Fruit fly (Drosophila melanogaster) whole organism, embryonic: ENCODE measurements around the gene sick.
A peak's percentile ranks its signal among the peaks of the same experiment; 100 is the strongest.

Source experiments
- Abd-B ChIP-seq: fragments of 200-800 bp; sonication (Bioruptor generic); optimal IDR thresholded peaks from 2 replicates; lab custom pipeline; 2018; ENCODE audit warnings: missing biosample characterization, mild to moderate bottlenecking, missing genetic modification characterization, moderate library complexity
- C15 ChIP-seq: fragments of 200-800 bp; sonication (Bioruptor generic); IDR thresholded peaks from 3 replicates; pipeline ENCODE4 v1.3.6; 2022; ENCODE audit warnings: missing biosample characterization, missing genetic modification characterization
- CG10209 ChIP-seq: fragments of 200-800 bp; sonication (Bioruptor generic); optimal IDR thresholded peaks from 3 replicates; lab custom pipeline; 2017; ENCODE audit warnings: missing biosample characterization, mild to moderate bottlenecking, missing genetic modification characterization, missing genetic modification reagents
- CG10366 ChIP-seq: fragments of 200-800 bp; sonication (Bioruptor generic); IDR thresholded peaks from 2 replicates; pipeline ENCODE4 v1.3.6; 2022; ENCODE audit warnings: missing biosample characterization, missing genetic modification characterization
- CG11247 ChIP-seq: fragments of 200-800 bp; sonication (Bioruptor generic); IDR thresholded peaks from 2 replicates; pipeline ENCODE4 v1.3.6; 2022; ENCODE audit warnings: missing biosample characterization, missing genetic modification characterization
- CG11695 ChIP-seq: fragments of 200-800 bp; sonication (Bioruptor generic); IDR thresholded peaks from 3 replicates; pipeline ENCODE4 v1.3.6; 2022; ENCODE audit warnings: missing biosample characterization, missing genetic modification characterization
- CG11696 ChIP-seq: fragments of 200-800 bp; sonication (Bioruptor generic); IDR thresholded peaks from 2 replicates; pipeline ENCODE4 v1.3.6; 2022; ENCODE audit warnings: missing biosample characterization, missing genetic modification characterization
- CG12769 ChIP-seq: fragments of 200-800 bp; sonication (Bioruptor generic); optimal IDR thresholded peaks from 2 replicates; lab custom pipeline; 2019; ENCODE audit warnings: missing biosample characterization, mild to moderate bottlenecking, missing genetic modification characterization, moderate library complexity
- CG12942 ChIP-seq: fragments of 200-800 bp; sonication (Bioruptor generic); optimal IDR thresholded peaks from 3 replicates; lab custom pipeline; 2016; ENCODE audit warnings: missing biosample characterization, missing genetic modification characterization
- CG17359 ChIP-seq: fragments of 200-800 bp; sonication (Bioruptor generic); optimal IDR thresholded peaks from 3 replicates; lab custom pipeline; 2018; ENCODE audit warnings: missing biosample characterization, mild to moderate bottlenecking, missing genetic modification characterization, moderate library complexity
- CG17361 ChIP-seq: fragments of 200-800 bp; sonication (Bioruptor generic); IDR thresholded peaks from 3 replicates; pipeline ENCODE4 v1.3.6; 2022; ENCODE audit warnings: missing biosample characterization, missing genetic modification characterization
- CG17829 ChIP-seq: fragments of 200-800 bp; optimal IDR thresholded peaks from 2 replicates; lab custom pipeline; 2019; ENCODE audit warnings: missing biosample characterization, mild to moderate bottlenecking, missing genetic modification characterization, moderate library complexity
- CG18262 ChIP-seq: fragments of 200-800 bp; optimal IDR thresholded peaks from 3 replicates; lab custom pipeline; 2019; ENCODE audit warnings: missing biosample characterization, mild to moderate bottlenecking, missing genetic modification characterization, moderate library complexity
- CG18476 ChIP-seq: fragments of 200-800 bp; sonication (Bioruptor generic); optimal IDR thresholded peaks from 2 replicates; lab custom pipeline; 2016; ENCODE audit warnings: missing biosample characterization, mild to moderate bottlenecking, missing genetic modification characterization
- CG2120 ChIP-seq: fragments of 200-800 bp; sonication (Bioruptor generic); optimal IDR thresholded peaks from 3 replicates; lab custom pipeline; 2016; ENCODE audit warnings: missing biosample characterization, missing genetic modification characterization
- CG31441 ChIP-seq: fragments of 200-800 bp; sonication (Bioruptor generic); IDR thresholded peaks from 2 replicates; pipeline ENCODE4 v1.3.6; 2022; ENCODE audit warnings: missing biosample characterization, missing genetic modification characterization
- CG3281 ChIP-seq: fragments of 200-800 bp; sonication (Bioruptor generic); optimal IDR thresholded peaks from 3 replicates; lab custom pipeline; 2017; ENCODE audit warnings: missing biosample characterization, mild to moderate bottlenecking, missing genetic modification characterization
- CG4328 ChIP-seq: fragments of 200-800 bp; sonication (Bioruptor generic); optimal IDR thresholded peaks from 3 replicates; lab custom pipeline; 2017; ENCODE audit warnings: missing biosample characterization, missing genetic modification reagents, missing genetic modification characterization
- CG4424 ChIP-seq: fragments of 200-800 bp; sonication (Bioruptor generic); optimal IDR thresholded peaks from 3 replicates; lab custom pipeline; 2016; ENCODE audit warnings: missing biosample characterization, missing genetic modification characterization
- CG6175 ChIP-seq: fragments of 200-800 bp; sonication (Bioruptor generic); IDR thresholded peaks from 3 replicates; pipeline ENCODE4 v1.3.6; 2022; ENCODE audit warnings: missing biosample characterization, missing genetic modification characterization
- CG6765 ChIP-seq: fragments of 200-800 bp; sonication (Bioruptor generic); optimal IDR thresholded peaks from 3 replicates; lab custom pipeline; 2017; ENCODE audit warnings: missing biosample characterization, mild to moderate bottlenecking, missing genetic modification characterization
- CG6854 ChIP-seq: fragments of 200-800 bp; sonication (Bioruptor generic); optimal IDR thresholded peaks from 3 replicates; lab custom pipeline; 2017; ENCODE audit warnings: missing biosample characterization, mild to moderate bottlenecking, missing genetic modification characterization
- CG7786 ChIP-seq: fragments of 200-800 bp; sonication (Bioruptor generic); optimal IDR thresholded peaks from 2 replicates; lab custom pipeline; 2016; ENCODE audit warnings: missing biosample characterization, missing genetic modification characterization
- Dek ChIP-seq: fragments of 200-800 bp; sonication (Bioruptor generic); optimal IDR thresholded peaks from 3 replicates; lab custom pipeline; 2019; ENCODE audit warnings: missing biosample characterization, mild to moderate bottlenecking, missing genetic modification characterization, moderate library complexity
- E2f1 ChIP-seq: fragments of 200-800 bp; sonication (Bioruptor generic); IDR thresholded peaks from 2 replicates; pipeline ENCODE4 v1.3.6; 2022; ENCODE audit warnings: missing biosample characterization, missing genetic modification characterization
- Ets97D ChIP-seq: fragments of 200-800 bp; sonication (Bioruptor generic); optimal IDR thresholded peaks from 3 replicates; lab custom pipeline; 2016; ENCODE audit warnings: missing biosample characterization, missing genetic modification characterization
- Fer1 ChIP-seq: fragments of 200-800 bp; sonication (Bioruptor generic); optimal IDR thresholded peaks from 2 replicates; lab custom pipeline; 2017; ENCODE audit warnings: missing biosample characterization, mild to moderate bottlenecking, missing genetic modification characterization
- HmgZ ChIP-seq: fragments of 200-800 bp; sonication (Bioruptor generic); optimal IDR thresholded peaks from 2 replicates; lab custom pipeline; 2018; ENCODE audit warnings: missing biosample characterization, mild to moderate bottlenecking, missing genetic modification characterization
- Hsf ChIP-seq: fragments of 200-800 bp; sonication (Bioruptor generic); optimal IDR thresholded peaks from 3 replicates; lab custom pipeline; 2016; ENCODE audit warnings: missing biosample characterization, missing genetic modification characterization
- Scr ChIP-seq: fragments of 200-800 bp; sonication (Bioruptor generic); IDR thresholded peaks from 2 replicates; pipeline ENCODE4 v1.3.6; 2022; ENCODE audit warnings: missing biosample characterization, missing genetic modification characterization; ENCODE audit not compliant: partially characterized antibody
- Sin3A ChIP-seq: fragments of >200 bp; optimal IDR thresholded peaks from 2 replicates; lab custom pipeline; 2018
- Sox102F ChIP-seq: fragments of 200-800 bp; sonication (Bioruptor generic); optimal IDR thresholded peaks from 2 replicates; lab custom pipeline; 2018; ENCODE audit warnings: missing biosample characterization, mild to moderate bottlenecking, missing genetic modification characterization, moderate library complexity
- Vsx1 ChIP-seq: fragments of 200-800 bp; sonication (Bioruptor generic); optimal IDR thresholded peaks from 2 replicates; lab custom pipeline; 2017; ENCODE audit warnings: missing biosample characterization, mild to moderate bottlenecking, missing genetic modification characterization, missing genetic modification reagents
- YL-1 ChIP-seq: fragments of 200-800 bp; sonication (Bioruptor generic); optimal IDR thresholded peaks from 3 replicates; lab custom pipeline; 2017; ENCODE audit warnings: missing biosample characterization, mild to moderate bottlenecking, missing genetic modification characterization
- ac ChIP-seq: fragments of 200-800 bp; sonication (Bioruptor generic); optimal IDR thresholded peaks from 3 replicates; lab custom pipeline; 2017; ENCODE audit warnings: missing biosample characterization, mild to moderate bottlenecking, missing genetic modification characterization
- cato ChIP-seq: fragments of 200-800 bp; sonication (Bioruptor generic); optimal IDR thresholded peaks from 2 replicates; lab custom pipeline; 2016; ENCODE audit warnings: missing biosample characterization, missing genetic modification characterization, borderline replicate concordance
- chm ChIP-seq: fragments of 200-800 bp; sonication (Bioruptor generic); IDR thresholded peaks from 2 replicates; pipeline ENCODE4 v1.3.6; 2022; ENCODE audit warnings: missing biosample characterization, missing genetic modification characterization
- corto ChIP-seq: fragments of 200-800 bp; sonication (Bioruptor generic); optimal IDR thresholded peaks from 2 replicates; lab custom pipeline; 2016; ENCODE audit warnings: missing biosample characterization, mild to moderate bottlenecking, missing genetic modification characterization, moderate library complexity
- cwo ChIP-seq: fragments of 200-800 bp; sonication (Bioruptor generic); optimal IDR thresholded peaks from 3 replicates; lab custom pipeline; 2017; ENCODE audit warnings: missing biosample characterization, missing genetic modification characterization, mild to moderate bottlenecking, moderate library complexity, missing genetic modification reagents
- fu2 ChIP-seq: fragments of 200-800 bp; sonication (Bioruptor generic); optimal IDR thresholded peaks from 2 replicates; lab custom pipeline; 2016; ENCODE audit warnings: missing biosample characterization, missing genetic modification characterization
- lov ChIP-seq, 2 experiments: fragments of 200-800 bp in 1 of 2; fragments of >200 bp in 1 of 2; sonication (Bioruptor generic) in 1 of 2; IDR thresholded peaks in 1 of 2; optimal IDR thresholded peaks in 1 of 2; 2 replicates in 1 of 2; 3 replicates in 1 of 2; pipeline versions ENCODE4 v1.3.6 to Lab custom; 2017 to 2022; ENCODE audit warnings: missing biosample characterization in 1 of 2, missing genetic modification characterization in 1 of 2
- pho ChIP-seq: fragments of 200-800 bp; sonication (Bioruptor generic); optimal IDR thresholded peaks from 2 replicates; lab custom pipeline; 2016; ENCODE audit warnings: missing biosample characterization, missing genetic modification characterization
- pita ChIP-seq: fragments of 200-800 bp; sonication (Bioruptor generic); optimal IDR thresholded peaks from 2 replicates; lab custom pipeline; 2017; ENCODE audit warnings: missing biosample characterization, mild to moderate bottlenecking, missing genetic modification characterization
- pzg ChIP-seq: fragments of 200-800 bp; sonication (Bioruptor generic); optimal IDR thresholded peaks from 3 replicates; lab custom pipeline; 2018; ENCODE audit warnings: missing biosample characterization, mild to moderate bottlenecking, missing genetic modification characterization, moderate library complexity
- repo ChIP-seq: fragments of 200-800 bp; sonication (Bioruptor generic); optimal IDR thresholded peaks from 2 replicates; lab custom pipeline; 2016; ENCODE audit warnings: missing biosample characterization, missing genetic modification characterization
- rib ChIP-seq: fragments of 200-800 bp; sonication (Bioruptor generic); IDR thresholded peaks from 2 replicates; pipeline ENCODE4 v1.3.6; 2022; ENCODE audit warnings: missing biosample characterization, missing genetic modification characterization
- sens ChIP-seq: fragments of 200-800 bp; sonication (Bioruptor generic); peaks from one replicate; lab custom pipeline; 2016; ENCODE audit warnings: missing biosample characterization, missing genetic modification characterization
- slou ChIP-seq: fragments of 200-800 bp; sonication (Bioruptor generic); optimal IDR thresholded peaks from 3 replicates; lab custom pipeline; 2016; ENCODE audit warnings: missing biosample characterization, missing genetic modification characterization
- wor ChIP-seq: fragments of 200-800 bp; sonication (Bioruptor generic); IDR thresholded peaks from 2 replicates; pipeline ENCODE4 v1.3.6; 2022; ENCODE audit warnings: missing biosample characterization, missing genetic modification characterization
- zen ChIP-seq: fragments of 200-800 bp; sonication (Bioruptor generic); optimal IDR thresholded peaks from 3 replicates; lab custom pipeline; 2018; ENCODE audit warnings: missing biosample characterization, mild to moderate bottlenecking, missing genetic modification characterization, moderate library complexity

sick gene

DNA sequence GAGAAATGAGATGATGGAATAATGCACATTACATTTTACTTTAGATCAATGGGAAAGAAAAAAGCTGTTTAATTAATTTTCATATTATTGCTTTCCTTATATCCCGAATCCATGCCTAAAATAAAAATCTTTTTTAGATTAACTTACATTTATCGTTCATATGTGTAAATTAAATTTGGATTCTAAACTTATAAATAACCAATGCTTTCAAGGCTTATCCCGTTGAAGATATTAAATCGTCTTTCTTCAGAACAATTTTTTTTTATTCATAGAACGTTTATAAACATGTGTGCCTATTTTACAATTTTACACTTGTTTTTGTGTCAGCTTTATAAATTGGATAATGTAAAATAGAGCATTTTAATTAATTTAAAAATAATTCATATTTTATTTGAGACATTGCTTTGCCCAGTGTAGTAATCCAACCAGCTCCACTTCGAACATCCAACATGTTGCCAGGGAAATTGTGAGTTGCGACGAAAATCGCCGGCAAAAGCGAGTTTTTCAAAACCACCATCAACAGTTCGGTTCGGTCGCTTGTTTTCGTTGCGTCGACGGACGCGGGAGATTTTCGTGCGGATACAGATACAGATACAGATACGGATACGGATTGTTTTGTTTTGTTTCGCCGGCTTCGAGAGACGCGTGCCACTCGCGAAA is 99.5 kb downstream of the sick start (continued):
- peak; percentile 53 for TF ChIP-seq CG6854
- TF ChIP-seq zen (tag; lab: Kevin White, UChicago), result peak; percentile 70
- peak; percentile 90 for TF ChIP-seq CG4424 (GFP tag; lab: Kevin White, UChicago)
- TF ChIP-seq rib, result no peak
- no peak for TF ChIP-seq CG7786
- no peak for TF ChIP-seq C15 (GFP tag; lab: Robert Waterston, UW)
- peak; percentile 77; the same call in 2 of the 3 replicates for TF ChIP-seq CG11695 (GFP tag; lab: Robert Waterston, UW)
- TF ChIP-seq cato (GFP tag; lab: Kevin White, UChicago), result peak; percentile 47
- peak; percentile 48 for TF ChIP-seq Dek (tag; lab: Kevin White, UChicago)
- peak; percentile 78 for TF ChIP-seq CG17359 (tag; lab: Kevin White, UChicago)
- peak; percentile 43 for TF ChIP-seq CG2120 (GFP tag; lab: Kevin White, UChicago)
- peak; percentile 96; the same call in 2 of the 3 replicates for TF ChIP-seq CG17361 (GFP tag; lab: Robert Waterston, UW)
- TF ChIP-seq CG4328 (GFP tag; lab: Kevin White, UChicago), result peak; percentile 27
- no peak for TF ChIP-seq pzg (GFP tag; lab: Kevin White, UChicago)
- TF ChIP-seq Sin3A (lab: Kevin White, UChicago), result no peak
- TF ChIP-seq Sox102F, result peak; percentile 86
- TF ChIP-seq CG12942 (GFP tag; lab: Kevin White, UChicago), result peak; percentile 53
- no peak for TF ChIP-seq corto (GFP tag; lab: Kevin White, UChicago)
- peak; percentile 95 for TF ChIP-seq CG31441 (GFP tag; lab: Robert Waterston, UW)
- no peak for TF ChIP-seq CG11247 (GFP tag; lab: Robert Waterston, UW)
- peak; percentile 87 for TF ChIP-seq sens (GFP tag; lab: Kevin White, UChicago)
- TF ChIP-seq fu2, result no peak
- TF ChIP-seq lov (optimal IDR thresholded peaks at IDR 0.05; lab: Kevin White, UChicago), result no peak
- TF ChIP-seq lov (GFP tag; IDR thresholded peaks at IDR 0.05; lab: Robert Waterston, UW), result no peak
- TF ChIP-seq CG12769 (tag; lab: Kevin White, UChicago), result no peak
- TF ChIP-seq Abd-B (GFP tag; lab: Kevin White, UChicago), result peak; percentile 81
- 0 out of 2 replicates have a peak, but pooled peaks have one; percentile 48 for TF ChIP-seq CG11696 (GFP tag; lab: Robert Waterston, UW)
- peak; percentile 11 for TF ChIP-seq YL-1 (GFP tag; lab: Kevin White, UChicago)
- TF ChIP-seq CG3281, result peak; percentile 67
- peak; percentile 24; the same call in 1 of the 2 replicates for TF ChIP-seq CG10366
- peak; percentile 62 for TF ChIP-seq CG6765
- TF ChIP-seq CG17829, result peak; percentile 86
- no peak for TF ChIP-seq Scr (GFP tag; lab: Robert Waterston, UW)
- peak; percentile 81 for TF ChIP-seq CG10209 (GFP tag; lab: Kevin White, UChicago)
- TF ChIP-seq repo, result no peak
- TF ChIP-seq slou (GFP tag; lab: Kevin White, UChicago), result peak; percentile 58
- peak; percentile 58 for TF ChIP-seq Hsf
- peak; percentile 71 for TF ChIP-seq CG18476 (GFP tag; lab: Kevin White, UChicago)
- no peak for TF ChIP-seq ac
- TF ChIP-seq Vsx1, result peak; percentile 62
- TF ChIP-seq cwo (GFP tag; lab: Kevin White, UChicago), result peak; percentile 59
- TF ChIP-seq Ets97D (GFP tag; lab: Kevin White, UChicago), result no peak
- peak; percentile 54; the same call in 1 of the 2 replicates for TF ChIP-seq chm (GFP tag; lab: Robert Waterston, UW)
- no peak for TF ChIP-seq HmgZ (tag; lab: Kevin White, UChicago)
- no peak for TF ChIP-seq pita (GFP tag; lab: Kevin White, UChicago)
- peak; percentile 69 for TF ChIP-seq Fer1 (GFP tag; lab: Kevin White, UChicago)
- TF ChIP-seq wor (GFP tag; lab: Robert Waterston, UW), result no peak
- no peak for TF ChIP-seq pho (GFP tag; lab: Kevin White, UChicago)
- TF ChIP-seq CG18262, result peak; percentile 95
- peak; percentile 50; the same call in 1 of the 2 replicates for TF ChIP-seq E2f1 (GFP tag; lab: Robert Waterston, UW)
- TF ChIP-seq CG6175 (GFP tag; lab: Robert Waterston, UW), result no peak
